Fruit fly (Drosophila melanogaster): ENCODE data around the gene CheA84a.

DNA sequence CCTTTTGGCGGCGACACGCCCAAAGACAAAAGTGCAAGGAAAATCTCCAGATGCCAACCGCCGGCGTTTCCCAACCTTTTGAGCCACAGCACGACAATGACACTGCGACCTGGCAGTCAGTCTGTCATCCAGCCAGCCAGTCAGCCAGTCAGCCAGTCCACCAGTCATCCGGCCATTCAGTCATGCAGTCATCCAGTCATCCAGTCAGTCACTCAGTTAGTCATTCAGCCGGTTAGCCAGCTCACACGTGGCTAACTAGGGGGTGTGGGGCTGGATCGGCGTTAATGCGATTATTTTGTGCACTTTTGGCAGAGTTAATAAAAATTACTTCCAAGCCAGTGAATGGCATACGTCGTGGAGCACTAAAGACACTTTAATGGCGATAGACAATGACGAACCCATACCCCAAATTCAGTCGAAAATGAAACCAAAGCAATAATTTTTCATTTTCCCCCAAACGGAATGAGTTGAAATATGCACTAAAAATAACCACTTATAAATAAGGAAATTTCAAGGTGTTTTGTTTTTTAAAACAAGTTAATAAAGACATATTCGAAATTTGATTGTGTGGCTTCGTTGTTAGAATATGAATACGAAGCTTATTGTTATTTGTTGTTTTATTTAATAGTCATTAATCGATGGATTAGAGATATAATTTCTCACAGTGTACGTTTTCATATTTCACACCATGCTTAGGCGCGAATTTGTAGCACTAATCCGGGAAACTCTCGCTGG is 20.3 kb upstream of the CheA84a start:
- TF ChIP-seq CG8359 (GFP tag; optimal IDR thresholded peaks at IDR 0.05; ENCODE audit: borderline replicate concordance) (no peak), CG2120 (GFP tag; optimal IDR thresholded peaks at IDR 0.05) (no peak), CG30020 (tag; optimal IDR thresholded peaks at IDR 0.05) (no peak), CG32767 (GFP tag; IDR thresholded peaks at IDR 0.05) (no peak), fru (optimal IDR thresholded peaks at IDR 0.05) (no peak), cato (GFP tag; optimal IDR thresholded peaks at IDR 0.05; ENCODE audit: borderline replicate concordance) (no peak), CG33213 (GFP tag; optimal IDR thresholded peaks at IDR 0.05) (no peak), CG15269 (tag; optimal IDR thresholded peaks at IDR 0.05) (no peak), Aef1 (GFP tag; IDR thresholded peaks at IDR 0.05) (no peak), Stat92E (GFP tag; optimal IDR thresholded peaks at IDR 0.05) (no peak), CG16779 (GFP tag; IDR thresholded peaks at IDR 0.05) (no peak)
